Worm (Caenorhabditis elegans) whole organism, L4 larva: ENCODE measurements around the gene tut-1.

ENCODE experiments used
- F44E2.7 ChIP-seq: fragments of 200-800 bp; sonication (Bioruptor generic); IDR thresholded peaks from 2 replicates; pipeline ENCODE4 v2.1.2; 2022; ENCODE audit warnings: missing genetic modification characterization, missing compliant biosample characterization
- F49E8.2 ChIP-seq: sonication (generic microtip); optimal IDR thresholded peaks from 2 replicates; lab custom pipeline; 2016; ENCODE audit warnings: missing compliant biosample characterization, mild to moderate bottlenecking, missing genetic modification characterization, borderline replicate concordance
- R02D3.7 ChIP-seq: fragments of 150-350 bp; sonication (generic microtip); optimal IDR thresholded peaks from 3 replicates; lab custom pipeline; 2014; ENCODE audit warnings: missing biosample characterization, missing genetic modification characterization
- T26A8.4 ChIP-seq: fragments of 200-800 bp; sonication (Bioruptor generic); IDR thresholded peaks from 2 replicates; pipeline ENCODE4 v1.3.6; 2022; ENCODE audit warnings: missing genetic modification characterization, missing compliant biosample characterization
- Y48G9A.11 ChIP-seq: fragments of 200-800 bp; sonication (Bioruptor generic); IDR thresholded peaks from 2 replicates; pipeline ENCODE4 v1.3.6; 2022; ENCODE audit warnings: missing genetic modification reagents, missing genetic modification characterization, missing compliant biosample characterization
- Y5F2A.4 ChIP-seq: fragments of 200-800 bp; sonication (Bioruptor generic); optimal IDR thresholded peaks from 2 replicates; lab custom pipeline; 2018; ENCODE audit warnings: mild to moderate bottlenecking, missing genetic modification characterization, missing compliant biosample characterization
- aha-1 ChIP-seq: fragments of 150-350 bp; peaks from one replicate; lab custom pipeline; 2014; ENCODE audit warnings: missing biosample characterization, missing genetic modification characterization
- arid-1 ChIP-seq: fragments of 200-800 bp; sonication (Bioruptor generic); conservative IDR thresholded peaks from 2 replicates; pipeline ENCODE4 v1.3.6; 2022; ENCODE audit warnings: missing genetic modification reagents, missing genetic modification characterization, missing compliant biosample characterization
- ceh-28 ChIP-seq: fragments of 150-350 bp; optimal IDR thresholded peaks from 2 replicates; lab custom pipeline; 2014; ENCODE audit warnings: missing biosample characterization, missing genetic modification reagents, missing genetic modification characterization
- ceh-62 ChIP-seq: sonication (generic microtip); optimal IDR thresholded peaks from 2 replicates; lab custom pipeline; 2017; ENCODE audit warnings: missing biosample characterization, missing genetic modification characterization
- ces-1 ChIP-seq: fragments of 150-350 bp; sonication (generic microtip); optimal IDR thresholded peaks from 4 replicates; lab custom pipeline; 2014; ENCODE audit warnings: missing biosample characterization, missing genetic modification reagents, missing genetic modification characterization
- ctbp-1 ChIP-seq: fragments of 200-800 bp; sonication (Bioruptor generic); IDR thresholded peaks from 2 replicates; pipeline ENCODE4 v1.3.6; 2022; ENCODE audit warnings: missing genetic modification reagents, missing genetic modification characterization, missing compliant biosample characterization
- daf-19 ChIP-seq: fragments of 200-800 bp; sonication (Bioruptor generic); conservative IDR thresholded peaks from 2 replicates; pipeline ENCODE4 v1.3.6; 2022; ENCODE audit warnings: missing genetic modification characterization, missing compliant biosample characterization
- dmd-8 ChIP-seq: fragments of 200-800 bp; sonication (Bioruptor generic); IDR thresholded peaks from 2 replicates; pipeline ENCODE4 v1.3.6; 2022; ENCODE audit warnings: missing genetic modification characterization, missing compliant biosample characterization
- dve-1 ChIP-seq: sonication (generic microtip); optimal IDR thresholded peaks from 2 replicates; lab custom pipeline; 2017; ENCODE audit warnings: antibody characterized with exemption, mild to moderate bottlenecking, missing genetic modification characterization, missing compliant biosample characterization; ENCODE audit not compliant: insufficient read depth
- fkh-10 ChIP-seq: fragments of 150-350 bp; optimal IDR thresholded peaks from 2 replicates; lab custom pipeline; 2014; ENCODE audit warnings: missing biosample characterization, missing genetic modification reagents, missing genetic modification characterization
- fos-1 ChIP-seq: fragments of 150-350 bp; optimal IDR thresholded peaks from 2 replicates; lab custom pipeline; 2014; ENCODE audit warnings: missing biosample characterization, missing genetic modification characterization
- hif-1 ChIP-seq, 2 experiments: sonication (generic microtip); optimal IDR thresholded peaks; 2 replicates each; lab custom pipeline; 2016 to 2017; ENCODE audit warnings: missing compliant biosample characterization in 2 of 2, missing genetic modification characterization in 2 of 2, missing genetic modification reagents in 2 of 2, missing genotype in 2 of 2, mild to moderate bottlenecking in 1 of 2
- hlh-11 ChIP-seq: fragments of 200-800 bp; sonication (Bioruptor generic); optimal IDR thresholded peaks from 2 replicates; lab custom pipeline; 2018; ENCODE audit warnings: mild to moderate bottlenecking, missing genetic modification characterization, missing compliant biosample characterization
- hlh-30 ChIP-seq: sonication (generic microtip); optimal IDR thresholded peaks from 2 replicates; lab custom pipeline; 2017; ENCODE audit warnings: antibody characterized with exemption, mild to moderate bottlenecking, missing genetic modification characterization, missing compliant biosample characterization; ENCODE audit not compliant: insufficient read depth
- hmg-1.1 ChIP-seq: fragments of 200-800 bp; sonication (Bioruptor generic); IDR thresholded peaks from 2 replicates; pipeline ENCODE4 v1.3.6; 2022; ENCODE audit warnings: missing genetic modification reagents, missing genetic modification characterization, missing compliant biosample characterization
- lim-7 ChIP-seq: fragments of 200-800 bp; sonication (Bioruptor generic); IDR thresholded peaks from 2 replicates; pipeline ENCODE4 v1.3.6; 2022; ENCODE audit warnings: missing genetic modification characterization, missing compliant biosample characterization
- lin-38 ChIP-seq: fragments of 200-800 bp; sonication (Bioruptor generic); IDR thresholded peaks from 2 replicates; pipeline ENCODE4 v1.3.6; 2022; ENCODE audit warnings: missing genetic modification reagents, missing genetic modification characterization, missing compliant biosample characterization
- lin-39 ChIP-seq: fragments of 150-350 bp; optimal IDR thresholded peaks from 2 replicates; lab custom pipeline; 2014; ENCODE audit warnings: missing biosample characterization, missing genetic modification reagents, missing genetic modification characterization
- lsy-2 ChIP-seq, 2 experiments: fragments of 150-350 bp in 1 of 2; sonication (generic microtip) in 1 of 2; optimal IDR thresholded peaks; 2 replicates each; lab custom pipeline; 2014 to 2017; ENCODE audit warnings: missing biosample characterization in 2 of 2, missing genetic modification characterization in 2 of 2
- madf-5 ChIP-seq, 2 experiments: fragments of 200-800 bp; sonication (Bioruptor generic); IDR thresholded peaks; 2 replicates each; pipeline ENCODE4 v1.3.6; 2022; ENCODE audit warnings: missing compliant biosample characterization in 2 of 2, missing genetic modification characterization in 2 of 2
- mdl-1 ChIP-seq, 2 experiments: fragments of 150-350 bp in 1 of 2; sonication (generic microtip) in 1 of 2; optimal IDR thresholded peaks; 2 replicates each; lab custom pipeline; 2014 to 2017; ENCODE audit warnings: missing biosample characterization in 2 of 2, missing genetic modification characterization in 2 of 2
- mep-1 ChIP-seq: fragments of 150-350 bp; sonication (generic microtip); optimal IDR thresholded peaks from 3 replicates; lab custom pipeline; 2014; ENCODE audit warnings: missing biosample characterization, missing genetic modification characterization
- mxl-3 ChIP-seq: fragments of 200-800 bp; sonication (Bioruptor generic); optimal IDR thresholded peaks from 2 replicates; lab custom pipeline; 2018; ENCODE audit warnings: mild to moderate bottlenecking, missing genetic modification characterization, missing compliant biosample characterization
- nhr-10 ChIP-seq: fragments of 150-350 bp; optimal IDR thresholded peaks from 2 replicates; lab custom pipeline; 2014; ENCODE audit warnings: missing biosample characterization, missing genetic modification characterization
- nhr-111 ChIP-seq: fragments of 200-800 bp; sonication (Bioruptor generic); optimal IDR thresholded peaks from 2 replicates; lab custom pipeline; 2018; ENCODE audit warnings: mild to moderate bottlenecking, missing genetic modification characterization, missing compliant biosample characterization
- nhr-25 ChIP-seq: sonication (generic microtip); optimal IDR thresholded peaks from 2 replicates; lab custom pipeline; 2017; ENCODE audit warnings: missing genetic modification characterization, mild to moderate bottlenecking, missing compliant biosample characterization, antibody characterized with exemption, moderate library complexity, borderline replicate concordance; ENCODE audit not compliant: insufficient read depth
- nhr-41 ChIP-seq: fragments of 200-800 bp; sonication (Bioruptor generic); IDR thresholded peaks from 2 replicates; pipeline ENCODE4 v1.3.6; 2022; ENCODE audit warnings: missing genetic modification reagents, missing genetic modification characterization, missing compliant biosample characterization
- nhr-77 ChIP-seq: fragments of 150-350 bp; optimal IDR thresholded peaks from 2 replicates; lab custom pipeline; 2014; ENCODE audit warnings: missing biosample characterization, missing genetic modification characterization
- rbr-2 ChIP-seq: sonication (generic microtip); optimal IDR thresholded peaks from 2 replicates; lab custom pipeline; 2016; ENCODE audit warnings: missing genotype, missing genetic modification characterization, missing compliant biosample characterization
- saeg-2 ChIP-seq: fragments of 200-800 bp; sonication (Bioruptor generic); IDR thresholded peaks from 2 replicates; pipeline ENCODE4 v1.3.6; 2022; ENCODE audit warnings: missing genetic modification reagents, missing genetic modification characterization, missing compliant biosample characterization
- sdz-12 ChIP-seq: fragments of 200-800 bp; sonication (Bioruptor generic); optimal IDR thresholded peaks from 2 replicates; lab custom pipeline; 2018; ENCODE audit warnings: mild to moderate bottlenecking, missing genetic modification characterization, missing compliant biosample characterization
- set-16 ChIP-seq: fragments of 200-800 bp; sonication (Bioruptor generic); IDR thresholded peaks from 2 replicates; pipeline ENCODE4 v1.3.6; 2022; ENCODE audit warnings: missing genetic modification reagents, missing genetic modification characterization, missing compliant biosample characterization
- snpc-4 ChIP-seq: fragments of 150-350 bp; optimal IDR thresholded peaks from 2 replicates; lab custom pipeline; 2014; ENCODE audit warnings: missing biosample characterization, missing genetic modification characterization
- spr-1 ChIP-seq: sonication (generic microtip); optimal IDR thresholded peaks from 2 replicates; lab custom pipeline; 2016; ENCODE audit warnings: mild to moderate bottlenecking, missing genetic modification characterization, missing compliant biosample characterization
- tag-97 ChIP-seq: fragments of 200-800 bp; sonication (Bioruptor generic); IDR thresholded peaks from 2 replicates; pipeline ENCODE4 v1.3.6; 2022; ENCODE audit warnings: missing genetic modification characterization, missing compliant biosample characterization
- tra-1 ChIP-seq: fragments of 200-800 bp; sonication (Bioruptor generic); IDR thresholded peaks from 2 replicates; pipeline ENCODE4 v1.3.6; 2022; ENCODE audit warnings: missing genetic modification reagents, missing genetic modification characterization, missing compliant biosample characterization
- unc-130 ChIP-seq: sonication (generic microtip); optimal IDR thresholded peaks from 2 replicates; lab custom pipeline; 2016; ENCODE audit warnings: missing genetic modification reagents, missing genetic modification characterization, missing compliant biosample characterization
- unc-39 ChIP-seq: sonication (generic microtip); optimal IDR thresholded peaks from 2 replicates; lab custom pipeline; 2017; ENCODE audit warnings: missing biosample characterization, missing genetic modification characterization
- unc-62 ChIP-seq, 3 experiments: fragments of 150-350 bp in 1 of 3; sonication (generic microtip); optimal IDR thresholded peaks in 2 of 3; peaks in 1 of 3; 1 replicate in 1 of 3; 2 replicates in 2 of 3; lab custom pipeline; 2014 to 2017; ENCODE audit warnings: missing biosample characterization in 3 of 3, missing genetic modification characterization in 3 of 3, missing genetic modification reagents in 3 of 3, missing genotype in 1 of 3
- zfp-2 ChIP-seq: sonication (generic microtip); optimal IDR thresholded peaks from 2 replicates; lab custom pipeline; 2016; ENCODE audit warnings: mild to moderate bottlenecking, missing genetic modification characterization, missing compliant biosample characterization
- zfp-3 ChIP-seq: fragments of 200-800 bp; sonication (Bioruptor generic); conservative IDR thresholded peaks from 2 replicates; pipeline ENCODE4 v1.3.6; 2022; ENCODE audit warnings: missing genetic modification reagents, missing genetic modification characterization, missing compliant biosample characterization
- zip-11 ChIP-seq: fragments of 200-800 bp; sonication (Bioruptor generic); IDR thresholded peaks from 2 replicates; pipeline ENCODE4 v1.3.6; 2022; ENCODE audit warnings: missing genetic modification characterization, missing compliant biosample characterization
- zip-2 ChIP-seq: fragments of 150-350 bp; optimal IDR thresholded peaks from 2 replicates; lab custom pipeline; 2014; ENCODE audit warnings: missing biosample characterization, missing genetic modification characterization

Gene tut-1

DNA sequence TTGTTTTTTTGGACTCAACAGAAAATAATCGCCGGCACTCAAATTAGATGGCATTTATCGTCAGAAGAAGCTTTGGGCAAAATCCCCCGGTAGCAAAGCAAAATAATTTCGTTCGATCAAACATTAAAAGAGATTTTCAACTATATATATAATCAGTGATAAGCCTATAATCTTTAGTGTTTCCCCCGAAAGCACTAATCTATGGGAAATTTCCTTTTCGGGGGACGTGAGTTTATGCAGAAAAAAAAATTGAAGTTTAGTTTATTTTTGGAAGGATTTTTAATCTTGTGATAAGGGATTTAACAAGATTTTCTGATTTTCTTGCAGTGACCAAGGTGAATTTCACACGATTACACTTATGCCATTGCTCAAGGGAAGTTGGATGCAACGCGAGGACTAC lies 12.5 kb upstream of the tut-1 start:
- TF ChIP-seq aha-1 (peak; percentile 15), nhr-41 (GFP tag; lab: Robert Waterston, UW) (no peak)

DNA sequence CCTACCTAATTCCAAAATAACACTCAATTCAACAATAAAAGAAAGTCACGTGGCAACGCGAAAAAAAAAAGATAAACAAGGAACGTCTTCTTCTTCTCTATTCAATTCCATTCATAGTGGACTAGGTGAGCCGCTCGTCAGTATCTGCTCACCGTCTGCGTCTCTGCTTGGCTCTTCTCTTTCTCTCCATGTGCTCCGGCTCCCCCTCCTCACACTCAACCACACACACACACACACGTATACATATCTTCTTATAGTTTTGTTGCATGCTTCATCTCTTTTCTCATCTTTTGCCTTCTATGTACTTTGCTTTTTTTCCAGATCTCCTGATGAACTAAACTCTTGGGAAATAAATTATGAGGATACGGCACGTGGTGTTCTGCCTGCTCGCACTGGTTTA lies 10.6 kb upstream of the tut-1 start, which contains the start of gene daf-1:
Gene daf-1 (plus strand): TSS at position 322 of the 400 bp plus-strand sequence.
- TF ChIP-seq daf-19: no peak
- TF ChIP-seq lin-39: no peak
- peak in 1 of 2 experiments; percentile 38 for TF ChIP-seq lsy-2 (tag; optimal IDR thresholded peaks at IDR 0.05; lab: Kevin White, UChicago)
- TF ChIP-seq hif-1 (tag; optimal IDR thresholded peaks at IDR 0.05; lab: Kevin White, UChicago): peak in 1 of 2 experiments; percentile 43
- TF ChIP-seq hlh-30 (tag; lab: Kevin White, UChicago): peak; percentile 72
- TF ChIP-seq zfp-3 (GFP tag; lab: Robert Waterston, UW): no peak
- TF ChIP-seq T26A8.4: no peak
- no peak for TF ChIP-seq F44E2.7 (GFP tag; lab: Robert Waterston, UW)
- peak; percentile 6 for TF ChIP-seq mep-1 (tag; lab: Kevin White, UChicago)
- peak; percentile 29 for TF ChIP-seq aha-1
- peak in 1 of 2 experiments; percentile 45 for TF ChIP-seq unc-62 (GFP tag; optimal IDR thresholded peaks at IDR 0.05 in 1 of 2; lab: Kevin White, UChicago)
- no peak for TF ChIP-seq unc-62 (tag; optimal IDR thresholded peaks at IDR 0.05; lab: Kevin White, UChicago)
- no peak for TF ChIP-seq ctbp-1 (GFP tag; lab: Robert Waterston, UW)
- no peak for TF ChIP-seq saeg-2 (GFP tag; lab: Robert Waterston, UW)
- no peak for TF ChIP-seq fos-1 (tag; lab: Kevin White, UChicago)
- TF ChIP-seq hlh-11 (tag; lab: Kevin White, UChicago): peak; percentile 23
- peak; percentile 20 for TF ChIP-seq dve-1 (tag; lab: Kevin White, UChicago)
- no peak for TF ChIP-seq ceh-62 (tag; lab: Kevin White, UChicago)
- TF ChIP-seq rbr-2 (tag; lab: Kevin White, UChicago): peak; percentile 27
- TF ChIP-seq zfp-2 (tag; lab: Kevin White, UChicago): no peak
- TF ChIP-seq tag-97 (GFP tag; lab: Robert Waterston, UW): no peak
- no peak for TF ChIP-seq Y48G9A.11
- no peak for TF ChIP-seq ces-1 (GFP tag; lab: Kevin White, UChicago)
- TF ChIP-seq madf-5 (GFP tag; IDR thresholded peaks at IDR 0.05; lab: Robert Waterston, UW): no peak
- TF ChIP-seq arid-1: no peak
- TF ChIP-seq fkh-10 (GFP tag; lab: Kevin White, UChicago): peak; percentile 46
- no peak for TF ChIP-seq zip-2 (tag; lab: Kevin White, UChicago)
- TF ChIP-seq zip-11 (GFP tag; lab: Robert Waterston, UW): no peak
- TF ChIP-seq Y5F2A.4 (GFP tag; lab: Kevin White, UChicago): no peak
- TF ChIP-seq lin-38 (GFP tag; lab: Robert Waterston, UW): no peak
- TF ChIP-seq set-16: no peak
- TF ChIP-seq F49E8.2 (tag; lab: Kevin White, UChicago): no peak
- TF ChIP-seq hmg-1.1 (GFP tag; lab: Robert Waterston, UW): peak; percentile 69; the same call in 1 of the 2 replicates
- peak in 1 of 2 experiments; percentile 89 for TF ChIP-seq mdl-1 (tag; optimal IDR thresholded peaks at IDR 0.05; lab: Kevin White, UChicago)
- no peak for TF ChIP-seq ceh-28 (tag; lab: Kevin White, UChicago)
- no peak for TF ChIP-seq nhr-25
- no peak for TF ChIP-seq unc-39
- no peak for TF ChIP-seq spr-1
- TF ChIP-seq nhr-10 (tag; lab: Kevin White, UChicago): no peak
- TF ChIP-seq nhr-111: no peak
- TF ChIP-seq tra-1 (GFP tag; lab: Robert Waterston, UW): no peak
- TF ChIP-seq R02D3.7: no peak
- TF ChIP-seq dmd-8: no peak
- no peak for TF ChIP-seq lim-7 (GFP tag; lab: Robert Waterston, UW)
- no peak for TF ChIP-seq nhr-77 (tag; lab: Kevin White, UChicago)
- TF ChIP-seq unc-130: no peak
- TF ChIP-seq mxl-3 (GFP tag; lab: Kevin White, UChicago): peak; percentile 19
- TF ChIP-seq snpc-4 (tag; lab: Kevin White, UChicago): no peak
- TF ChIP-seq sdz-12 (GFP tag; lab: Kevin White, UChicago): no peak
